Fruit fly (Drosophila melanogaster) whole organism, embryonic: ENCODE data around the gene BNIP3.
A peak's percentile ranks its signal among the peaks of the same experiment; 100 is the strongest.

ENCODE experiments used
- Aef1 ChIP-seq: fragments of 200-800 bp; sonication (Bioruptor generic); IDR thresholded peaks from 3 replicates; pipeline ENCODE4 v1.3.6; 2022; ENCODE audit warnings: missing biosample characterization, missing genetic modification characterization
- Atf-2 ChIP-seq: fragments of 200-800 bp; sonication (Bioruptor generic); optimal IDR thresholded peaks from 2 replicates; lab custom pipeline; 2016; ENCODE audit warnings: missing biosample characterization, missing genetic modification characterization
- CG1024 ChIP-seq: fragments of 200-800 bp; sonication (Bioruptor generic); IDR thresholded peaks from 2 replicates; pipeline ENCODE4 v1.3.6; 2022; ENCODE audit warnings: missing biosample characterization, missing genetic modification characterization
- CG10462 ChIP-seq: fragments of 200-800 bp; sonication (Bioruptor generic); optimal IDR thresholded peaks from 2 replicates; lab custom pipeline; 2016; ENCODE audit warnings: missing biosample characterization, missing genetic modification characterization
- CG11456 ChIP-seq: fragments of 200-800 bp; sonication (Bioruptor generic); IDR thresholded peaks from 3 replicates; pipeline ENCODE4 v1.3.6; 2022; ENCODE audit warnings: missing biosample characterization, missing genetic modification characterization
- CG14710 ChIP-seq: fragments of 200-800 bp; sonication (Bioruptor generic); optimal IDR thresholded peaks from 3 replicates; lab custom pipeline; 2019; ENCODE audit warnings: missing biosample characterization, mild to moderate bottlenecking, missing genetic modification characterization, moderate library complexity
- CG17359 ChIP-seq: fragments of 200-800 bp; sonication (Bioruptor generic); optimal IDR thresholded peaks from 3 replicates; lab custom pipeline; 2018; ENCODE audit warnings: missing biosample characterization, mild to moderate bottlenecking, missing genetic modification characterization, moderate library complexity
- CG17568 ChIP-seq: fragments of 200-800 bp; sonication (Bioruptor generic); optimal IDR thresholded peaks from 2 replicates; lab custom pipeline; 2018; ENCODE audit warnings: missing biosample characterization, mild to moderate bottlenecking, missing genetic modification characterization, moderate library complexity
- CG17829 ChIP-seq: fragments of 200-800 bp; optimal IDR thresholded peaks from 2 replicates; lab custom pipeline; 2019; ENCODE audit warnings: missing biosample characterization, mild to moderate bottlenecking, missing genetic modification characterization, moderate library complexity
- CG2120 ChIP-seq: fragments of 200-800 bp; sonication (Bioruptor generic); optimal IDR thresholded peaks from 3 replicates; lab custom pipeline; 2016; ENCODE audit warnings: missing biosample characterization, missing genetic modification characterization
- CG2129 ChIP-seq: fragments of 200-800 bp; sonication (Bioruptor generic); IDR thresholded peaks from 2 replicates; pipeline ENCODE4 v1.3.6; 2022; ENCODE audit warnings: missing biosample characterization, missing genetic modification characterization; ENCODE audit not compliant: partially characterized antibody
- CG2712 ChIP-seq: fragments of 200-800 bp; optimal IDR thresholded peaks from 3 replicates; lab custom pipeline; 2019; ENCODE audit warnings: missing biosample characterization, mild to moderate bottlenecking, missing genetic modification characterization, moderate library complexity
- CG32772 ChIP-seq: fragments of 200-800 bp; sonication (Bioruptor generic); IDR thresholded peaks from 2 replicates; pipeline ENCODE4 v1.3.6; 2022; ENCODE audit warnings: missing biosample characterization, missing genetic modification characterization
- CG34422 ChIP-seq: fragments of 200-800 bp; sonication (Bioruptor generic); IDR thresholded peaks from 3 replicates; pipeline ENCODE4 v1.3.6; 2022; ENCODE audit warnings: missing biosample characterization, missing genetic modification characterization
- CG4404 ChIP-seq: fragments of 200-800 bp; sonication (Bioruptor generic); IDR thresholded peaks from 2 replicates; pipeline ENCODE4 v1.3.6; 2022; ENCODE audit warnings: missing biosample characterization, missing genetic modification characterization
- CG8290 ChIP-seq, 3 experiments: fragments of 200-800 bp; sonication (Bioruptor generic); optimal IDR thresholded peaks; 2 replicates each; lab custom pipeline; 2016 to 2019; ENCODE audit warnings: missing biosample characterization in 3 of 3, missing genetic modification characterization in 3 of 3, mild to moderate bottlenecking in 2 of 3, moderate library complexity in 1 of 3
- CG8359 ChIP-seq: fragments of 200-800 bp; sonication (Bioruptor generic); optimal IDR thresholded peaks from 2 replicates; lab custom pipeline; 2017; ENCODE audit warnings: missing biosample characterization, mild to moderate bottlenecking, missing genetic modification characterization, borderline replicate concordance
- Deaf1 ChIP-seq: fragments of 200-800 bp; optimal IDR thresholded peaks from 3 replicates; lab custom pipeline; 2019; ENCODE audit warnings: missing biosample characterization, mild to moderate bottlenecking, missing genetic modification characterization, moderate library complexity
- GATAe ChIP-seq: fragments of 200-800 bp; sonication (Bioruptor generic); conservative IDR thresholded peaks from 2 replicates; pipeline ENCODE4 v1.3.6; 2022; ENCODE audit warnings: missing biosample characterization, missing genetic modification characterization
- H15 ChIP-seq: fragments of 200-800 bp; sonication (Bioruptor generic); IDR thresholded peaks from 3 replicates; pipeline ENCODE4 v1.3.6; 2022; ENCODE audit warnings: missing biosample characterization, missing genetic modification characterization
- HLHmδ ChIP-seq: fragments of 200-800 bp; sonication (Bioruptor generic); optimal IDR thresholded peaks from 2 replicates; lab custom pipeline; 2018; ENCODE audit warnings: missing biosample characterization, mild to moderate bottlenecking, missing genetic modification characterization, moderate library complexity
- HmgZ ChIP-seq: fragments of 200-800 bp; sonication (Bioruptor generic); optimal IDR thresholded peaks from 2 replicates; lab custom pipeline; 2018; ENCODE audit warnings: missing biosample characterization, mild to moderate bottlenecking, missing genetic modification characterization
- Hmr ChIP-seq: fragments of 200-800 bp; sonication (Bioruptor generic); optimal IDR thresholded peaks from 3 replicates; lab custom pipeline; 2017; ENCODE audit warnings: mild to moderate bottlenecking, missing biosample characterization, missing genetic modification reagents, missing genetic modification characterization
- MBD-R2 ChIP-seq: fragments of 200-800 bp; sonication (Bioruptor generic); IDR thresholded peaks from 2 replicates; pipeline ENCODE4 v1.3.6; 2022; ENCODE audit warnings: missing biosample characterization, missing genetic modification characterization
- NC2β ChIP-seq: fragments of 200-800 bp; sonication (Bioruptor generic); optimal IDR thresholded peaks from 2 replicates; lab custom pipeline; 2016; ENCODE audit warnings: missing biosample characterization, missing genetic modification characterization
- Nf-YB ChIP-seq: fragments of 200-800 bp; sonication (Bioruptor generic); optimal IDR thresholded peaks from 3 replicates; lab custom pipeline; 2019; ENCODE audit warnings: missing biosample characterization, mild to moderate bottlenecking, missing genetic modification characterization, moderate library complexity
- Six4 ChIP-seq: fragments of 200-800 bp; sonication (Bioruptor generic); optimal IDR thresholded peaks from 2 replicates; lab custom pipeline; 2016; ENCODE audit warnings: missing biosample characterization, missing genetic modification characterization
- Sry-β ChIP-seq: fragments of 200-800 bp; sonication (Bioruptor generic); optimal IDR thresholded peaks from 2 replicates; lab custom pipeline; 2018; ENCODE audit warnings: missing biosample characterization, mild to moderate bottlenecking, missing genetic modification characterization, moderate library complexity
- Stat92E ChIP-seq, 3 experiments: fragments of >200 bp in 2 of 3; fragments of 200-800 bp in 1 of 3; sonication (Bioruptor generic) in 1 of 3; optimal IDR thresholded peaks; 2 replicates each; lab custom pipeline; 2017 to 2019; ENCODE audit warnings: missing biosample characterization in 3 of 3, missing genetic modification characterization in 3 of 3, mild to moderate bottlenecking in 1 of 3, moderate library complexity in 1 of 3
- ab ChIP-seq: fragments of 200-800 bp; sonication (Bioruptor generic); optimal IDR thresholded peaks from 2 replicates; lab custom pipeline; 2016; ENCODE audit warnings: missing biosample characterization, missing genetic modification characterization
- bbx ChIP-seq: fragments of 200-800 bp; sonication (Bioruptor generic); IDR thresholded peaks from 2 replicates; pipeline ENCODE4 v1.3.6; 2022; ENCODE audit warnings: missing biosample characterization, missing genetic modification characterization; ENCODE audit not compliant: partially characterized antibody
- chinmo ChIP-seq: fragments of 200-800 bp; sonication (Bioruptor generic); IDR thresholded peaks from 4 replicates; pipeline ENCODE4 v1.3.6; 2022; ENCODE audit warnings: missing biosample characterization, missing genetic modification characterization; ENCODE audit not compliant: partially characterized antibody
- dmrt99B ChIP-seq: fragments of 200-800 bp; sonication (Bioruptor generic); optimal IDR thresholded peaks from 2 replicates; lab custom pipeline; 2018; ENCODE audit warnings: missing biosample characterization, mild to moderate bottlenecking, missing genetic modification characterization, moderate library complexity
- en ChIP-seq: fragments of 200-800 bp; sonication (Bioruptor generic); optimal IDR thresholded peaks from 2 replicates; lab custom pipeline; 2016; ENCODE audit warnings: missing biosample characterization, missing genetic modification characterization
- ftz-f1 ChIP-seq: fragments of 200-800 bp; sonication (Bioruptor generic); optimal IDR thresholded peaks from 2 replicates; lab custom pipeline; 2016; ENCODE audit warnings: missing biosample characterization, missing genetic modification characterization
- hkb ChIP-seq, 2 experiments: fragments of 200-800 bp in 1 of 2; fragments of >200 bp in 1 of 2; sonication (Bioruptor generic) in 1 of 2; IDR thresholded peaks in 1 of 2; optimal IDR thresholded peaks in 1 of 2; 2 replicates each; pipeline versions ENCODE4 v1.3.6 to Lab custom; 2017 to 2022; ENCODE audit warnings: missing biosample characterization in 1 of 2, missing genetic modification characterization in 1 of 2
- inv ChIP-seq: fragments of 200-800 bp; sonication (Bioruptor generic); IDR thresholded peaks from 2 replicates; pipeline ENCODE4 v1.3.6; 2022; ENCODE audit warnings: missing biosample characterization, missing genetic modification characterization; ENCODE audit not compliant: partially characterized antibody
- kni ChIP-seq: fragments of 200-800 bp; sonication (Bioruptor generic); optimal IDR thresholded peaks from 3 replicates; lab custom pipeline; 2017; ENCODE audit warnings: mild to moderate bottlenecking, missing biosample characterization, missing genetic modification reagents, missing genetic modification characterization
- nom ChIP-seq: fragments of 200-800 bp; sonication (Bioruptor generic); optimal IDR thresholded peaks from 2 replicates; lab custom pipeline; 2017; ENCODE audit warnings: missing biosample characterization, missing genetic modification characterization, mild to moderate bottlenecking, moderate library complexity, missing genetic modification reagents
- pb ChIP-seq: fragments of 200-800 bp; sonication (Bioruptor generic); optimal IDR thresholded peaks from 3 replicates; lab custom pipeline; 2016; ENCODE audit warnings: missing biosample characterization, missing genetic modification characterization
- pnt ChIP-seq: fragments of 200-800 bp; sonication (Bioruptor generic); optimal IDR thresholded peaks from 3 replicates; lab custom pipeline; 2016; ENCODE audit warnings: missing biosample characterization, missing genetic modification characterization
- psq ChIP-seq: fragments of 200-800 bp; sonication (Bioruptor generic); optimal IDR thresholded peaks from 2 replicates; lab custom pipeline; 2017; ENCODE audit warnings: missing biosample characterization, missing genetic modification characterization
- pzg ChIP-seq: fragments of 200-800 bp; sonication (Bioruptor generic); optimal IDR thresholded peaks from 3 replicates; lab custom pipeline; 2018; ENCODE audit warnings: missing biosample characterization, mild to moderate bottlenecking, missing genetic modification characterization, moderate library complexity
- sqz ChIP-seq: fragments of 200-800 bp; sonication (Bioruptor generic); optimal IDR thresholded peaks from 3 replicates; lab custom pipeline; 2018; ENCODE audit warnings: missing biosample characterization, mild to moderate bottlenecking, missing genetic modification characterization
- trem ChIP-seq: fragments of 200-800 bp; optimal IDR thresholded peaks from 3 replicates; lab custom pipeline; 2019; ENCODE audit warnings: missing biosample characterization, mild to moderate bottlenecking, missing genetic modification characterization, moderate library complexity
- wek ChIP-seq: fragments of 200-800 bp; sonication (Bioruptor generic); optimal IDR thresholded peaks from 3 replicates; lab custom pipeline; 2018; ENCODE audit warnings: missing biosample characterization, mild to moderate bottlenecking, missing genetic modification characterization, moderate library complexity
- zen ChIP-seq: fragments of 200-800 bp; sonication (Bioruptor generic); optimal IDR thresholded peaks from 3 replicates; lab custom pipeline; 2018; ENCODE audit warnings: missing biosample characterization, mild to moderate bottlenecking, missing genetic modification characterization, moderate library complexity

Gene BNIP3

DNA sequence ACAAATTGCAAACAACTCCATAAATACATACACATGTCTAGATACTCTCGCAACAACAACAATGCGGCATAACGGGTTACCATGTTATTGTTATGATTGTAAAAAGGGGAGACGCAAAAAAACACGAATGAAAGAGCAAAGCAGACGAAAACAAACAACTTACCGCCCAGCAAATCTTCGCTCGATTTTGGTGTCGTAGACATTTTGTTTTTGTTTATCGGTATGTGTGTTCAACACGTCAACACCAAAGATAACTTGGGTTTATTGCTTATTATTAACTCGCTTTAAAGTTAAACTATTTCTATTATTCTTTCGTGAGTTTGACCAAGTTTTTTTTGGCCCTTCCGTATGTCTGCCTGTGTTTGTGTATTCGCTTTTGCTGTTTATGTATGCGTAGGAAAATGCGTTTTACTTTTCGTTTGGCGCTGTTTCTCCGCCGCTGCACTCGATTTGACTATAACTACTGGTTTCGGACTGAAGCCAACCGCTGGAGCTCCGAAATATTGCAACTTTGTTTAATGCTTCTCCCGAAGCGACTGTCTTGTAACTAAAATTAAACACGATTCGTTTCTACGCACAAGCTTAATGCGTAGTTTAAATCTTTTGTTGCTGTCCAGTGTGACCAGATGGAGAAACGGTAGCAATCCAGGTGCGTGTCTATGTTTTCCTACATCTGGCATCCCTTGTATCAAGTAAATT lies at the start of gene BNIP3:
Gene BNIP3, minus strand, starts transcription at position 589 of the 699 bp plus-strand sequence.
- TF ChIP-seq Atf-2 (no peak), Deaf1 (peak; percentile 66), kni (GFP tag; lab: Kevin White, UChicago) (peak; percentile 5), CG17568 (GFP tag; lab: Kevin White, UChicago) (no peak), psq (GFP tag; lab: Kevin White, UChicago) (peak; percentile 58), ftz-f1 (GFP tag; lab: Kevin White, UChicago) (no peak), CG2712 (tag; lab: Kevin White, UChicago) (peak; percentile 6), Hmr (peak; percentile 24), Nf-YB (GFP tag; lab: Kevin White, UChicago) (peak; percentile 24), hkb (optimal IDR thresholded peaks at IDR 0.05; lab: Kevin White, UChicago) (peak; percentile 34), hkb (GFP tag; IDR thresholded peaks at IDR 0.05; lab: Robert Waterston, UW) (no peak), HLHmδ (GFP tag; lab: Kevin White, UChicago) (peak; percentile 40), CG8290 (GFP tag; optimal IDR thresholded peaks at IDR 0.05; lab: Kevin White, UChicago) (no peak), CG8290 (tag; optimal IDR thresholded peaks at IDR 0.05; lab: Kevin White, UChicago) (peak in 1 of 2 experiments; percentile 68), pnt (no peak), MBD-R2 (GFP tag; lab: Robert Waterston, UW) (peak; percentile 23; the same call in 1 of the 2 replicates), CG11456 (GFP tag; lab: Robert Waterston, UW) (no peak), ab (GFP tag; lab: Kevin White, UChicago) (no peak), zen (peak; percentile 10), CG10462 (GFP tag; lab: Kevin White, UChicago) (no peak), CG32772 (GFP tag; lab: Robert Waterston, UW) (no peak), GATAe (GFP tag; lab: Robert Waterston, UW) (no peak), Six4 (GFP tag; lab: Kevin White, UChicago) (no peak), inv (GFP tag; lab: Robert Waterston, UW) (no peak), nom (peak; percentile 20), CG14710 (peak; percentile 34), HmgZ (tag; lab: Kevin White, UChicago) (peak; percentile 47), CG2120 (GFP tag; lab: Kevin White, UChicago) (no peak), CG17829 (peak; percentile 18), Sry-β (peak; percentile 42), NC2β (no peak), sqz (GFP tag; lab: Kevin White, UChicago) (peak; percentile 69), wek (GFP tag; lab: Kevin White, UChicago) (peak; percentile 3), Aef1 (GFP tag; lab: Robert Waterston, UW) (peak; percentile 23; the same call in 1 of the 3 replicates), trem (tag; lab: Kevin White, UChicago) (peak; percentile 55), pzg (GFP tag; lab: Kevin White, UChicago) (peak; percentile 80), CG2129 (GFP tag; lab: Robert Waterston, UW) (no peak), H15 (GFP tag; lab: Robert Waterston, UW) (no peak), en (GFP tag; lab: Kevin White, UChicago) (no peak), Stat92E (GFP tag; optimal IDR thresholded peaks at IDR 0.05; lab: Kevin White, UChicago) (no peak), pb (GFP tag; lab: Kevin White, UChicago) (no peak), dmrt99B (tag; lab: Kevin White, UChicago) (peak; percentile 13), chinmo (GFP tag; lab: Robert Waterston, UW) (peak; percentile 85; the same call in 2 of the 4 replicates), CG34422 (GFP tag; lab: Robert Waterston, UW) (peak; percentile 23; the same call in 1 of the 3 replicates), CG17359 (tag; lab: Kevin White, UChicago) (peak; percentile 20), CG1024 (GFP tag; lab: Robert Waterston, UW) (peak; percentile 6; the same call in 1 of the 2 replicates), CG4404 (GFP tag; lab: Robert Waterston, UW) (no peak), CG8359 (GFP tag; lab: Kevin White, UChicago) (no peak), bbx (GFP tag; lab: Robert Waterston, UW) (peak; percentile 58)
